Worm (Caenorhabditis elegans) whole organism, L2 larva: ENCODE results near the gene aipr-1.

Source experiments
- R02D3.7 ChIP-seq: fragments of 150-350 bp; optimal IDR thresholded peaks from 2 replicates; lab custom pipeline; 2014; ENCODE audit warnings: missing biosample characterization, missing genetic modification characterization
- nhr-77 ChIP-seq: fragments of 150-350 bp; optimal IDR thresholded peaks from 2 replicates; lab custom pipeline; 2014; ENCODE audit warnings: missing biosample characterization, missing genetic modification characterization

- TF ChIP-seq nhr-77 (tag; lab: Kevin White, UChicago) (no peak), R02D3.7 (no peak)
These were observed 35.2 kb downstream of the aipr-1 start for ce11 chrII:6558887-6559286.
